Worm (Caenorhabditis elegans): ENCODE data around the gene T28B11.1.

T28B11.1 gene

DNA sequence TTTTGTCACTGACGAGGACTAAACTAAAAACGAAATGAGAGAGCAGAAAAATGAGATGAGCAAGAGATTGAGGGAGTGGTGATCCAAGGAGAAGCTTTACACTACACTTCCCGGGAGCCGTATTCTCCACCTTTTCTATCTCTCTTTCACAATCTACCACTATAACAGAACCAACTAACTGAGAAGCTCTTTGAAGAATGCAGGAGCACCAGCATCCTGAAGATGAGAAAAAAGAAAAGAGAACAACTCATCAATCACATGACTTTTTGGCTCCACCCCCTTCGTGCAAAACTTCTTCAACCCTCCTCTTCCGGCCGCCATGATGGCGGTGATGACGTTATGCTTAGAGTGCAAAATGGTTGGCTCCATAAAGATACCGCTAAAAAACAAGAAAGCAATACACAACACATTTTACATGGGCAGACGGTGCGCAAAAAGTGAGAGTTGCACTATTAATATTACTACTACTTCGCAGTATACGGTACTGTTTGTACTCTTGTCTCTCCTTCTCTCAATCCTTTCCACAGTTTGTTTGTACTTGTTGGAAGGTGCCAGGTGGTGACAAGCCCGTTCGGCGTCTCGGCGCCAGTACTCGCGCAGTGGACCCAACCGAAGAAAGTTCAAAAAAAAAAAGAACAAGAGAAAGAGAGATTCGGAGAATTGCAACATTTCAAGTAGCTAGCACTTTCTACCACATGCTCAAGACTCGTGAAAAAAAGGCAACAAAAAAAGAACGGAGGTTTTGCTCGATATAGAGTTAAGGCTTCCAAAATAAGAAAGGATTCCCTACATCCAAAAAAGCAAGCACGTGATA, 13.0 kb downstream of the T28B11.1 start:
- no peak for TF ChIP-seq aly-1 (tag; optimal IDR thresholded peaks at IDR 0.05)
- no peak for TF ChIP-seq scrt-1 (GFP tag; IDR thresholded peaks at IDR 0.05)

ce11 chrV:10718037-10718436, 14.2 kb downstream of the T28B11.1 start:
- TF ChIP-seq ceh-36 (tag; optimal IDR thresholded peaks at IDR 0.05) (no peak), hnd-1 (tag; optimal IDR thresholded peaks at IDR 0.05) (no peak), aly-1 (tag; optimal IDR thresholded peaks at IDR 0.05) (no peak), tbx-37 (GFP tag; conservative IDR thresholded peaks at IDR 0.05) (no peak), pes-1 (GFP tag; IDR thresholded peaks at IDR 0.05) (no peak), ama-1 (optimal IDR thresholded peaks at IDR 0.05) (no peak), B0310.2 (tag; optimal IDR thresholded peaks at IDR 0.05) (no peak), ceh-13 (GFP tag; optimal IDR thresholded peaks at IDR 0.05) (no peak), tra-4 (tag; optimal IDR thresholded peaks at IDR 0.05) (no peak), ets-7 (tag; optimal IDR thresholded peaks at IDR 0.05) (no peak), scrt-1 (GFP tag; IDR thresholded peaks at IDR 0.05) (no peak), flt-1 (GFP tag; IDR thresholded peaks at IDR 0.05) (no peak), hmbx-1 (tag; optimal IDR thresholded peaks at IDR 0.05) (no peak), F13C5.2 (tag; optimal IDR thresholded peaks at IDR 0.05) (no peak), tbx-11 (GFP tag; IDR thresholded peaks at IDR 0.05) (no peak)

- TF ChIP-seq ets-7 (tag; optimal IDR thresholded peaks at IDR 0.05) (no peak), tbx-11 (GFP tag; IDR thresholded peaks at IDR 0.05) (no peak), ama-1 (optimal IDR thresholded peaks at IDR 0.05) (no peak), F13C5.2 (tag; optimal IDR thresholded peaks at IDR 0.05) (peak; percentile 52), flt-1 (GFP tag; IDR thresholded peaks at IDR 0.05) (no peak; the same call in 1 of the 2 replicates), ceh-36 (tag; optimal IDR thresholded peaks at IDR 0.05) (no peak), ceh-13 (GFP tag; optimal IDR thresholded peaks at IDR 0.05) (no peak), aly-1 (tag; optimal IDR thresholded peaks at IDR 0.05) (peak; percentile 53), B0310.2 (tag; optimal IDR thresholded peaks at IDR 0.05) (no peak), pes-1 (GFP tag; IDR thresholded peaks at IDR 0.05) (0 out of 2 replicates have a peak, but pooled peaks have one; percentile 39), sea-1 (GFP tag; conservative IDR thresholded peaks at IDR 0.05) (no peak; the same call in 1 of the 2 replicates), hmbx-1 (tag; optimal IDR thresholded peaks at IDR 0.05) (no peak), tra-4 (tag; optimal IDR thresholded peaks at IDR 0.05) (no peak), hnd-1 (tag; optimal IDR thresholded peaks at IDR 0.05) (no peak), hmg-4 (GFP tag; optimal IDR thresholded peaks at IDR 0.05) (no peak), scrt-1 (GFP tag; IDR thresholded peaks at IDR 0.05) (no peak), tbx-37 (GFP tag; conservative IDR thresholded peaks at IDR 0.05) (no peak)
These were observed 15.1 kb downstream of the T28B11.1 start for ce11 chrV:10716865-10717713.

DNA sequence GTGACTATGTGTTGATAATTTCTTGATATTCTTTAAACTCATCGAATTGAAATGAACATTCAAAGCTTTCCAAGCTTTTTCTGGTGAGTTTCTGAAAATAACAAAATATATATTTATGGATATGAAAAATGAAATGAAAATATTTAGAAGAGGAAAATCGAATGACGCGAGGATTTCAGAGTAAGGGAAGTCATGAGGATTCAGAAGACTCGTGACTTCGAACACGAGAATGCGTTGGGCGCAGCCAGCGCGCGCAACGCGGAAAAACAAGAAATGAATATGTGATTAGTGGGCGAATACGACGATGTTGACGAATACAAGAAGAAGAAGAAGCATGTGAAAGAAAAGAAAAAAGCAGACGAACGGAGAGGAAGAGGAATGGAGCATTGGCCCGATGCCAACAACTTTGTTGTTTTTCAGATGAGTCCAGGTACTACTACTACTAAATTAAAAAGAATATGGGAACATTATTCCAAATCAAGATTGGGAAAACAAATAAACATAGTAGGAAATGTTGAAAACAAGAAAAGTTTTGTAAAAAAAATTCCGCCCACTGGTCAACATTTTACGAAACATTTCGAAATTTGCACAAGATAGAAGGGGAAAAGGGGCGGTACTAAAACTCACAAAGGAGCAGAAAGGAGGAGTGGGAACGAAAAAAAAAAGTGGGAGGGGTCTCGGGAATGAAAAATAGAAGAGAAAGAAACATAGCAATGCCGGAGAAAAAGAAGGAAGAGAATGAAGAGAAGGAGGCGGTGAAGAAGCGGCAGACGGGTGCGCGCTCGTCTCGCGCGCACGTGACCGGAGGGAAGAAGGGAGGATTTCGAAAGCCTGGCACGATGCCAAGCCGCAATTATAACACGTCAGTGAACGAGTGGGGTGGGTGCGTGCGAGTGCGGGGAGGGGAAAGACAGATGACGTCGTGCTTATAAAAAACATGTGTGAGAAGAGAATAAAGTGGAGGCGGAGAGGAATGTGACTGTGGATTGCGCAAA, 16.8 kb downstream of the T28B11.1 start:
- TF ChIP-seq flt-1 (GFP tag; IDR thresholded peaks at IDR 0.05) (no peak), B0310.2 (tag; optimal IDR thresholded peaks at IDR 0.05) (no peak), hmg-4 (GFP tag; optimal IDR thresholded peaks at IDR 0.05) (peak; percentile 46), scrt-1 (GFP tag; IDR thresholded peaks at IDR 0.05) (no peak), tra-4 (tag; optimal IDR thresholded peaks at IDR 0.05) (no peak), aly-1 (tag; optimal IDR thresholded peaks at IDR 0.05) (no peak), F13C5.2 (tag; optimal IDR thresholded peaks at IDR 0.05) (peak; percentile 28), tbx-37 (GFP tag; conservative IDR thresholded peaks at IDR 0.05) (no peak)

ce11 chrV:10714630-10715029, 17.6 kb downstream of the T28B11.1 start:
- TF ChIP-seq aly-1 (tag; optimal IDR thresholded peaks at IDR 0.05) (no peak), ceh-36 (tag; optimal IDR thresholded peaks at IDR 0.05) (no peak), ceh-13 (GFP tag; optimal IDR thresholded peaks at IDR 0.05) (no peak), tbx-11 (GFP tag; IDR thresholded peaks at IDR 0.05) (no peak)

- TF ChIP-seq flt-1 (GFP tag; IDR thresholded peaks at IDR 0.05) = no peak
- no peak for TF ChIP-seq hmbx-1 (tag; optimal IDR thresholded peaks at IDR 0.05)
- TF ChIP-seq hmg-4 (GFP tag; optimal IDR thresholded peaks at IDR 0.05) = no peak
- no peak for TF ChIP-seq ets-7 (tag; optimal IDR thresholded peaks at IDR 0.05)
- TF ChIP-seq ceh-36 (tag; optimal IDR thresholded peaks at IDR 0.05) = no peak
- TF ChIP-seq pes-1 (GFP tag; IDR thresholded peaks at IDR 0.05) = no peak
- TF ChIP-seq tra-4 (tag; optimal IDR thresholded peaks at IDR 0.05) = no peak
- TF ChIP-seq hnd-1 (tag; optimal IDR thresholded peaks at IDR 0.05) = no peak
- no peak for TF ChIP-seq F13C5.2 (tag; optimal IDR thresholded peaks at IDR 0.05)
- no peak for TF ChIP-seq sea-1 (GFP tag; conservative IDR thresholded peaks at IDR 0.05)
- no peak for TF ChIP-seq aly-1 (tag; optimal IDR thresholded peaks at IDR 0.05)
- no peak for TF ChIP-seq tbx-37 (GFP tag; conservative IDR thresholded peaks at IDR 0.05)
These were observed 18.4 kb downstream of the T28B11.1 start for ce11 chrV:10713704-10714239.
